ENCODE assay signal across 1 fruit fly cellular context in the genomic region with DNA sequence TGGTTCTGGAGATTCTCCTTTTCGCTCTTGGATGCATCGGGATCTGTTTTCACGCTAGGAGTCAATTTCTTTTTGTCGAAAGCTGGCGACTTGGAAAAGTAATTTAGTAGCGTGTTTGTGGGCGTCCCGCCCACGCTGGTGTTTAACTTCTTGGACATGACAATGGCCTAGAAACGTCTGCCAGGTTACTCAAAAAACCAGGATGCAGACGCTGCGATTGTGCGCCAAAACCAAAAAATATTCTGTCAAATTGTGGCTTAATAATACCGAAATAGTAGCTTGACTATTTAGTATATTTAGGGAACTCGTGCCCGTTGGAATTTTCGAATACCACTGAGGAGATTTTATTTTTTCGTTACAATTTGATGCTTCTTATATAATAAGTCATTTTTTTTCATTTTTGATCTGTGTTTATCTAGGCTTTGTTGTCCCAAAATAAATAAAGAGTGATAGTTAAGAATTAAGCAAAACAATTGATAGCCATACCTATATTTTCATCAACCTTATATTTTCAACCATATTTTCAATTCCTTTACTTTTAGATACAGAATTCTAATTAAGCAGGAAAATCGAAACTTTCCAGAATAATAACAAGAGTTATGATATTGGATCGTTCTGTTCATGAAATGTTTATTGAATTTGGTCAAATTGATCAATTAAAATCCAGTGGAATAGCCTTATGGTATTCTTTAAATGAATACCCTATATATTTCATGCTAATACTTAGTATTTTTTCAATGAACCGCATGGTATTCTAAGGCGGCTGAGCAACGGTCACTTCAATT.
TF ChIP-seq lines count a peak whose summit lies in the region.

A gene (minus strand): TSS at position 233 of the 785 bp plus-strand sequence.
A gene (plus strand): TSS at position 771 of the 785 bp plus-strand sequence.

TF ChIP-seq in whole organism, embryonic, 481 proteins besides CTCF, POLR2A, EP300 and RAD21 (continued from another document and continues in another):
- TF ChIP-seq CG12219 (GFP tag; optimal IDR thresholded peaks at IDR 0.05; lab: Kevin White, UChicago) (no peak), Sox102F (GFP tag; optimal IDR thresholded peaks at IDR 0.05; lab: Kevin White, UChicago) (peak; percentile 75), Xrp1 (GFP tag; IDR thresholded peaks at IDR 0.05; lab: Robert Waterston, UW) (peak; percentile 40; the same call in 1 of the 2 replicates), CG11247 (GFP tag; IDR thresholded peaks at IDR 0.05; lab: Robert Waterston, UW) (no peak), jigr1 (GFP tag; IDR thresholded peaks at IDR 0.05; lab: Robert Waterston, UW) (no peak; the same call in 2 of the 3 replicates), Mes4 (GFP tag; optimal IDR thresholded peaks at IDR 0.05; lab: Kevin White, UChicago) (peak; percentile 41), CG8359 (GFP tag; optimal IDR thresholded peaks at IDR 0.05; lab: Kevin White, UChicago; ENCODE audit: borderline replicate concordance) (no peak), CG7372 (GFP tag; IDR thresholded peaks at IDR 0.05; lab: Robert Waterston, UW) (peak; percentile 64), crol (GFP tag; IDR thresholded peaks at IDR 0.05; lab: Robert Waterston, UW) (no peak), CG13296 (GFP tag; optimal IDR thresholded peaks at IDR 0.05; lab: Kevin White, UChicago) (peak; percentile 24), Hmr (GFP tag; optimal IDR thresholded peaks at IDR 0.05; lab: Kevin White, UChicago) (no peak), nerfin-1 (tag; optimal IDR thresholded peaks at IDR 0.05; lab: Kevin White, UChicago) (peak; percentile 75), CG11456 (GFP tag; IDR thresholded peaks at IDR 0.05; lab: Robert Waterston, UW) (no peak), CG17912 (GFP tag; optimal IDR thresholded peaks at IDR 0.05; lab: Kevin White, UChicago) (no peak), CG8944 (GFP tag; optimal IDR thresholded peaks at IDR 0.05; lab: Kevin White, UChicago) (peak; percentile 68), cad (GFP tag; optimal IDR thresholded peaks at IDR 0.05; lab: Kevin White, UChicago) (no peak), CG33557 (GFP tag; optimal IDR thresholded peaks at IDR 0.05; lab: Kevin White, UChicago) (peak; percentile 65), CG31388 (GFP tag; optimal IDR thresholded peaks at IDR 0.05; lab: Kevin White, UChicago) (no peak), Atf3 (GFP tag; optimal IDR thresholded peaks at IDR 0.05; lab: Kevin White, UChicago) (peak; percentile 37), CG17186 (GFP tag; optimal IDR thresholded peaks at IDR 0.05; lab: Kevin White, UChicago) (peak; percentile 3), Poxn (GFP tag; IDR thresholded peaks at IDR 0.05; lab: Robert Waterston, UW) (no peak), YL-1 (GFP tag; optimal IDR thresholded peaks at IDR 0.05; lab: Kevin White, UChicago) (peak; percentile 14), her (GFP tag; optimal IDR thresholded peaks at IDR 0.05; lab: Kevin White, UChicago) (no peak), h (optimal IDR thresholded peaks at IDR 0.05; lab: Kevin White, UChicago) (no peak), CG10267 (tag; optimal IDR thresholded peaks at IDR 0.05; lab: Kevin White, UChicago) (peak; percentile 71), CG30020 (tag; optimal IDR thresholded peaks at IDR 0.05; lab: Kevin White, UChicago) (peak; percentile 72), tgo (GFP tag; IDR thresholded peaks at IDR 0.05; lab: Robert Waterston, UW) (peak; percentile 63), Stat92E (GFP tag; optimal IDR thresholded peaks at IDR 0.05; lab: Kevin White, UChicago) (no peak), CG4820 (GFP tag; optimal IDR thresholded peaks at IDR 0.05; lab: Kevin White, UChicago) (peak; percentile 70), Dbx (GFP tag; IDR thresholded peaks at IDR 0.05; lab: Robert Waterston, UW) (peak; percentile 52; the same call in 2 of the 3 replicates), Dref (GFP tag; IDR thresholded peaks at IDR 0.05; lab: Robert Waterston, UW) (no peak), al (GFP tag; IDR thresholded peaks at IDR 0.05; lab: Robert Waterston, UW) (peak; percentile 30), ssp (GFP tag; IDR thresholded peaks at IDR 0.05; lab: Robert Waterston, UW) (peak; percentile 71), E2f2 (GFP tag; IDR thresholded peaks at IDR 0.05; lab: Robert Waterston, UW) (peak; percentile 73), Lhr (GFP tag; optimal IDR thresholded peaks at IDR 0.05; lab: Kevin White, UChicago) (peak; percentile 56), Fer2 (tag; optimal IDR thresholded peaks at IDR 0.05; lab: Kevin White, UChicago) (peak; percentile 43), pzg (GFP tag; optimal IDR thresholded peaks at IDR 0.05; lab: Kevin White, UChicago) (peak; percentile 32), CG4424 (GFP tag; optimal IDR thresholded peaks at IDR 0.05; lab: Kevin White, UChicago) (peak; percentile 74), caup (GFP tag; optimal IDR thresholded peaks at IDR 0.05; lab: Kevin White, UChicago; ENCODE audit: severe bottlenecking) (no peak), CG9437 (GFP tag; optimal IDR thresholded peaks at IDR 0.05; lab: Kevin White, UChicago) (peak; percentile 65), fru (optimal IDR thresholded peaks at IDR 0.05; lab: Kevin White, UChicago) (no peak), Hr78 (GFP tag; optimal IDR thresholded peaks at IDR 0.05; lab: Kevin White, UChicago) (no peak), btn (GFP tag; optimal IDR thresholded peaks at IDR 0.05; lab: Kevin White, UChicago) (no peak), cas (GFP tag; IDR thresholded peaks at IDR 0.05; lab: Robert Waterston, UW) (no peak), exex (tag; optimal IDR thresholded peaks at IDR 0.05; lab: Kevin White, UChicago) (no peak), CG4617 (GFP tag; optimal IDR thresholded peaks at IDR 0.05; lab: Kevin White, UChicago; ENCODE audit: borderline replicate concordance) (no peak), CG10321 (GFP tag; IDR thresholded peaks at IDR 0.05; lab: Robert Waterston, UW) (no peak), en (GFP tag; optimal IDR thresholded peaks at IDR 0.05; lab: Kevin White, UChicago) (no peak), Nf-YA (GFP tag; IDR thresholded peaks at IDR 0.05; lab: Robert Waterston, UW) (no peak), CG16813 (GFP tag; IDR thresholded peaks at IDR 0.05; lab: Robert Waterston, UW; ENCODE audit: partially characterized antibody) (no peak; the same call in 2 of the 3 replicates), sd (tag; optimal IDR thresholded peaks at IDR 0.05; lab: Kevin White, UChicago) (no peak), fd96Cb (tag; optimal IDR thresholded peaks at IDR 0.05; lab: Kevin White, UChicago) (peak; percentile 79), Abd-B (GFP tag; optimal IDR thresholded peaks at IDR 0.05; lab: Kevin White, UChicago) (peak; percentile 87), luna (GFP tag; optimal IDR thresholded peaks at IDR 0.05; lab: Kevin White, UChicago) (peak; percentile 46), CG1792 (GFP tag; optimal IDR thresholded peaks at IDR 0.05; lab: Kevin White, UChicago) (peak; percentile 31), CG10366 (GFP tag; IDR thresholded peaks at IDR 0.05; lab: Robert Waterston, UW) (peak; percentile 64), CG3163 (GFP tag; optimal IDR thresholded peaks at IDR 0.05; lab: Kevin White, UChicago) (no peak), dati (GFP tag; IDR thresholded peaks at IDR 0.05; lab: Robert Waterston, UW) (no peak), lab (GFP tag; optimal IDR thresholded peaks at IDR 0.05; lab: Kevin White, UChicago) (no peak), nmo (GFP tag; optimal IDR thresholded peaks at IDR 0.05; lab: Kevin White, UChicago) (peak; percentile 92), Eip74EF (GFP tag; optimal IDR thresholded peaks at IDR 0.05; lab: Kevin White, UChicago) (no peak), Trl (optimal IDR thresholded peaks at IDR 0.05; lab: Kevin White, UChicago) (no peak), Trl (GFP tag; optimal IDR thresholded peaks at IDR 0.05; lab: Kevin White, UChicago) (no peak), CG5180 (GFP tag; optimal IDR thresholded peaks at IDR 0.05; lab: Kevin White, UChicago) (no peak), slou (GFP tag; optimal IDR thresholded peaks at IDR 0.05; lab: Kevin White, UChicago) (peak; percentile 32), hbn (GFP tag; IDR thresholded peaks at IDR 0.05; lab: Robert Waterston, UW; ENCODE audit: partially characterized antibody) (no peak), Usf (GFP tag; optimal IDR thresholded peaks at IDR 0.05; lab: Kevin White, UChicago) (peak; percentile 65), CG11085 (GFP tag; IDR thresholded peaks at IDR 0.05; lab: Robert Waterston, UW) (no peak), zfh1 (GFP tag; IDR thresholded peaks at IDR 0.05; lab: Robert Waterston, UW) (peak; percentile 53; the same call in 1 of the 3 replicates), CG15073 (GFP tag; optimal IDR thresholded peaks at IDR 0.05; lab: Kevin White, UChicago) (no peak), shn (GFP tag; optimal IDR thresholded peaks at IDR 0.05; lab: Kevin White, UChicago) (peak; percentile 53), HHEX (GFP tag; optimal IDR thresholded peaks at IDR 0.05; lab: Kevin White, UChicago) (peak; percentile 22), ttk (GFP tag; IDR thresholded peaks at IDR 0.05; lab: Robert Waterston, UW) (no peak), ems (GFP tag; optimal IDR thresholded peaks at IDR 0.05; lab: Kevin White, UChicago) (no peak), kah (GFP tag; optimal IDR thresholded peaks at IDR 0.05; lab: Kevin White, UChicago) (peak; percentile 7), gce (GFP tag; IDR thresholded peaks at IDR 0.05; lab: Robert Waterston, UW) (no peak), zf30C (GFP tag; optimal IDR thresholded peaks at IDR 0.05; lab: Kevin White, UChicago) (no peak), CG3726 (GFP tag; IDR thresholded peaks at IDR 0.05; lab: Robert Waterston, UW) (no peak), C15 (GFP tag; IDR thresholded peaks at IDR 0.05; lab: Robert Waterston, UW) (0 out of 3 replicates have a peak, but pooled peaks have one; percentile 46), CG1024 (GFP tag; IDR thresholded peaks at IDR 0.05; lab: Robert Waterston, UW) (peak; percentile 50; the same call in 1 of the 2 replicates), CG2129 (GFP tag; IDR thresholded peaks at IDR 0.05; lab: Robert Waterston, UW; ENCODE audit: partially characterized antibody) (no peak), nerfin-2 (GFP tag; IDR thresholded peaks at IDR 0.05; lab: Robert Waterston, UW; ENCODE audit: partially characterized antibody) (no peak), Ets97D (GFP tag; optimal IDR thresholded peaks at IDR 0.05; lab: Kevin White, UChicago) (no peak), CG7963 (GFP tag; IDR thresholded peaks at IDR 0.05; lab: Robert Waterston, UW; ENCODE audit: partially characterized antibody) (no peak), Kr (GFP tag; optimal IDR thresholded peaks at IDR 0.05; lab: Kevin White, UChicago) (no peak), eyg (GFP tag; optimal IDR thresholded peaks at IDR 0.05; lab: Kevin White, UChicago) (no peak), zfh2 (GFP tag; optimal IDR thresholded peaks at IDR 0.05; lab: Kevin White, UChicago) (peak; percentile 25), CG30403 (GFP tag; optimal IDR thresholded peaks at IDR 0.05; lab: Kevin White, UChicago) (peak; percentile 80), H15 (GFP tag; IDR thresholded peaks at IDR 0.05; lab: Robert Waterston, UW) (peak; percentile 27; the same call in 1 of the 3 replicates), CG34224 (GFP tag; IDR thresholded peaks at IDR 0.05; lab: Robert Waterston, UW; ENCODE audit: partially characterized antibody) (no peak), CG8924 (tag; optimal IDR thresholded peaks at IDR 0.05; lab: Kevin White, UChicago) (peak; percentile 74), otp (GFP tag; IDR thresholded peaks at IDR 0.05; lab: Robert Waterston, UW) (no peak), CG18476 (GFP tag; optimal IDR thresholded peaks at IDR 0.05; lab: Kevin White, UChicago) (peak; percentile 32), Vsx1 (GFP tag; optimal IDR thresholded peaks at IDR 0.05; lab: Kevin White, UChicago) (no peak), lola (GFP tag; optimal IDR thresholded peaks at IDR 0.05; lab: Kevin White, UChicago) (peak in 1 of 3 experiments; percentile 83), Deaf1 (tag; optimal IDR thresholded peaks at IDR 0.05; lab: Kevin White, UChicago) (no peak), Aef1 (GFP tag; IDR thresholded peaks at IDR 0.05; lab: Robert Waterston, UW) (peak; percentile 72; the same call in 2 of the 3 replicates), pros (GFP tag; optimal IDR thresholded peaks at IDR 0.05; lab: Kevin White, UChicago) (no peak), CG2202 (tag; optimal IDR thresholded peaks at IDR 0.05; lab: Kevin White, UChicago) (peak; percentile 21), HLH4C (GFP tag; IDR thresholded peaks at IDR 0.05; lab: Robert Waterston, UW; ENCODE audit: partially characterized antibody) (no peak), CG18619 (GFP tag; optimal IDR thresholded peaks at IDR 0.05; lab: Kevin White, UChicago) (peak; percentile 70), corto (GFP tag; optimal IDR thresholded peaks at IDR 0.05; lab: Kevin White, UChicago) (no peak), Dip2 (GFP tag; IDR thresholded peaks at IDR 0.05; lab: Robert Waterston, UW) (no peak), hb (GFP tag; IDR thresholded peaks at IDR 0.05; lab: Robert Waterston, UW; ENCODE audit: partially characterized antibody) (no peak), CG3407 (GFP tag; optimal IDR thresholded peaks at IDR 0.05; lab: Kevin White, UChicago) (no peak), CG2678 (tag; optimal IDR thresholded peaks at IDR 0.05; lab: Kevin White, UChicago) (peak; percentile 84), Gug (GFP tag; IDR thresholded peaks at IDR 0.05; lab: Robert Waterston, UW) (no peak; the same call in 3 of the 4 replicates), bcd (GFP tag; optimal IDR thresholded peaks at IDR 0.05; lab: Kevin White, UChicago) (peak; percentile 74), CG3995 (GFP tag; optimal IDR thresholded peaks at IDR 0.05; lab: Kevin White, UChicago) (peak; percentile 37), ara (GFP tag; IDR thresholded peaks at IDR 0.05; lab: Robert Waterston, UW) (peak; percentile 23; the same call in 1 of the 2 replicates), Ets65A (GFP tag; lab: Kevin White, UChicago) (peak; percentile 80), dan (GFP tag; IDR thresholded peaks at IDR 0.05; lab: Robert Waterston, UW) (no peak), odd (GFP tag; optimal IDR thresholded peaks at IDR 0.05; lab: Kevin White, UChicago) (no peak), zen2 (GFP tag; IDR thresholded peaks at IDR 0.05; lab: Robert Waterston, UW; ENCODE audit: partially characterized antibody) (no peak), Ptx1 (GFP tag; IDR thresholded peaks at IDR 0.05; lab: Robert Waterston, UW) (peak; percentile 42; the same call in 1 of the 2 replicates), HmgD (GFP tag; optimal IDR thresholded peaks at IDR 0.05; lab: Kevin White, UChicago) (peak; percentile 17), Sin3A (optimal IDR thresholded peaks at IDR 0.05; lab: Kevin White, UChicago) (no peak), pnt (GFP tag; optimal IDR thresholded peaks at IDR 0.05; lab: Kevin White, UChicago) (peak; percentile 39), CG10147 (GFP tag; optimal IDR thresholded peaks at IDR 0.05; lab: Kevin White, UChicago) (peak; percentile 69), Rx (GFP tag; IDR thresholded peaks at IDR 0.05; lab: Robert Waterston, UW) (no peak; the same call in 1 of the 2 replicates), CG33213 (GFP tag; optimal IDR thresholded peaks at IDR 0.05; lab: Kevin White, UChicago) (no peak)
